Worm (Caenorhabditis elegans) whole organism, L4/young adult: Measurements from ENCODE around the gene wrt-5.

Source experiments
- W03F9.2 ChIP-seq: fragments of 150-350 bp; optimal IDR thresholded peaks from 2 replicates; lab custom pipeline; 2014; ENCODE audit warnings: missing biosample characterization, missing genetic modification characterization
- dao-5 ChIP-seq: sonication (generic microtip); optimal IDR thresholded peaks from 2 replicates; lab custom pipeline; 2016; ENCODE audit warnings: missing genotype, missing genetic modification characterization, moderate library complexity, missing compliant biosample characterization
- him-1 ChIP-seq: sonication (generic microtip); optimal IDR thresholded peaks from 2 replicates; lab custom pipeline; 2016; ENCODE audit warnings: missing genotype, missing genetic modification reagents, missing genetic modification characterization, missing compliant biosample characterization

DNA sequence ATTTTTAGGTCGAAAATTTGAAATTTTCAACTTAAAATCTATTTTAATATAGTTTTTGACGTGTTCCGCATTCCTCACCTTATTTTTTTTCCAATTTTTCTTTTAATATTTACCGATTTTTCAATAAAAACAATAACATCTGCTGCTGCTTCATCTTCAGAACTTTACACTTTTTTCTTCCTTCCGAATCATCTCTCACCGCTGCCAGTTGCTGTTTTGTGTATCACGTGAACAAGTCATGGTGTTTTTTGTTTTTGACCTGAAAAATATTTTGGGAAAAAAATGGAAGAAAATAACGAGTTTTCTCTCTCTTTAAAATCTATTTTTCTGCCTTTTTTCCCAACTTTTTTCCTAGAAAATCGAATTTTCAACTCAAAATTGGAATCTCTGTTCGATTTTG is 48.3 kb upstream of the wrt-5 start:
- TF ChIP-seq him-1 (tag; lab: Kevin White, UChicago), result no peak
- no peak for TF ChIP-seq dao-5 (tag; lab: Kevin White, UChicago)
- TF ChIP-seq W03F9.2 (tag; lab: Kevin White, UChicago), result no peak
